Worm (Caenorhabditis elegans) whole organism, L4 larva: ENCODE results near the gene W04E12.9.
"Not testable (repeated sequence)": the region's sequence is repeated elsewhere in the genome, so short reads cannot be mapped to it uniquely, and the experiment has no call there.

ENCODE experiments used
- fos-1 ChIP-seq: fragments of 150-350 bp; optimal IDR thresholded peaks from 2 replicates; lab custom pipeline; 2014; ENCODE audit warnings: missing biosample characterization, missing genetic modification characterization
- pqm-1 ChIP-seq: sonication (generic microtip); optimal IDR thresholded peaks from 2 replicates; lab custom pipeline; 2017; ENCODE audit warnings: missing biosample characterization, missing genetic modification characterization
- saeg-2 ChIP-seq: fragments of 200-800 bp; sonication (Bioruptor generic); IDR thresholded peaks from 2 replicates; pipeline ENCODE4 v1.3.6; 2022; ENCODE audit warnings: missing genetic modification reagents, missing genetic modification characterization, missing compliant biosample characterization
- unc-62 ChIP-seq, 3 experiments: fragments of 150-350 bp in 1 of 3; sonication (generic microtip); optimal IDR thresholded peaks in 2 of 3; peaks in 1 of 3; 1 replicate in 1 of 3; 2 replicates in 2 of 3; lab custom pipeline; 2014 to 2017; ENCODE audit warnings: missing biosample characterization in 3 of 3, missing genetic modification characterization in 3 of 3, missing genetic modification reagents in 3 of 3, missing genotype in 1 of 3
- ztf-11 ChIP-seq: fragments of 150-350 bp; optimal IDR thresholded peaks from 2 replicates; lab custom pipeline; 2014; ENCODE audit warnings: missing biosample characterization, missing genetic modification characterization

ce11 chrV:19710514-19710913, 45.8 kb upstream of the W04E12.9 start, which contains the start of gene Y43F8C.15:
- TF ChIP-seq ztf-11 (tag; lab: Kevin White, UChicago); fos-1 (tag; lab: Kevin White, UChicago); unc-62 (GFP tag; optimal IDR thresholded peaks at IDR 0.05 in 1 of 2; lab: Kevin White, UChicago); unc-62 (tag; optimal IDR thresholded peaks at IDR 0.05; lab: Kevin White, UChicago); pqm-1; saeg-2 (GFP tag; lab: Robert Waterston, UW): not testable (repeated sequence)
